Worm (Caenorhabditis elegans): ENCODE measurements around the gene F07C3.2.
A peak's percentile ranks its signal among the peaks of the same experiment; 100 is the strongest.

The F07C3.2 gene

DNA sequence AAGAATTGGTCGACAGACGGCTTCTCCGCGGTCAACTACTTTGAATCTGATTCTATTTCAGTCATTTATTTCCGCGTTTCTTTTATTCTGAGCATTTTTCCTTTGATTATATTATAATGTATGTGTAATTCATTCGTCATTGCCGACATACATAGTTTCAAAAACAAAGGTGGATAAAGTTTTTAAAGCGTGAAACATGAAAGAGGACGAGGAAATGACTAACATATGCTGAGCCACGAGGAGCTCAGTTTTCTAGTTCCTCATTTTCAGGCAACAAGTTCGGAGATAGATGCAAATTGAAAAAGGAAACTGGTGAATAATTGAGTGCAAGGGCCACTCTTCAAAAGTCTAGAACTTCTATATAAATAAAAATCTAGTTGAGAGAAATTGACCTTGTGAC lies 42.3 kb downstream of the F07C3.2 start:
- TF ChIP-seq zag-1 (tag; optimal IDR thresholded peaks at IDR 0.05) (no peak), ztf-11 (tag; optimal IDR thresholded peaks at IDR 0.05) (no peak), ceh-28 (tag; optimal IDR thresholded peaks at IDR 0.05) (no peak), ZK546.5 (tag; optimal IDR thresholded peaks at IDR 0.05) (no peak), nhr-23 (tag; optimal IDR thresholded peaks at IDR 0.05) (no peak), nhr-237 (tag; optimal IDR thresholded peaks at IDR 0.05) (no peak), nfya-1 (tag; optimal IDR thresholded peaks at IDR 0.05; ENCODE audit: insufficient read depth) (no peak), jun-1 (tag; optimal IDR thresholded peaks at IDR 0.05) (no peak), unc-62 (GFP tag; optimal IDR thresholded peaks at IDR 0.05) (no peak), fkh-2 (tag; optimal IDR thresholded peaks at IDR 0.05) (no peak), pha-4 (tag; optimal IDR thresholded peaks at IDR 0.05) (no peak), nhr-76 (tag; optimal IDR thresholded peaks at IDR 0.05) (no peak)

- TF ChIP-seq nfya-1 (tag; optimal IDR thresholded peaks at IDR 0.05; ENCODE audit: insufficient read depth) (peak; percentile 34), hmg-11 (tag; optimal IDR thresholded peaks at IDR 0.05) (no peak), mdl-1 (tag; optimal IDR thresholded peaks at IDR 0.05) (no peak), tbx-2 (tag; optimal IDR thresholded peaks at IDR 0.05) (no peak), aly-2 (tag; optimal IDR thresholded peaks at IDR 0.05) (no peak), ceh-82 (tag; optimal IDR thresholded peaks at IDR 0.05) (no peak), nhr-23 (tag; optimal IDR thresholded peaks at IDR 0.05) (no peak), fkh-10 (GFP tag; optimal IDR thresholded peaks at IDR 0.05) (no peak)
Observed at ce11 chrV:9270442-9270841, 44.5 kb downstream of the F07C3.2 start.

- TF ChIP-seq ceh-16 (tag; optimal IDR thresholded peaks at IDR 0.05) (no peak), R02D3.7 (tag; optimal IDR thresholded peaks at IDR 0.05) (no peak), sea-2 (GFP tag; optimal IDR thresholded peaks at IDR 0.05) (no peak), nhr-76 (tag; optimal IDR thresholded peaks at IDR 0.05) (no peak), nhr-67 (tag; optimal IDR thresholded peaks at IDR 0.05) (no peak), nhr-23 (tag; optimal IDR thresholded peaks at IDR 0.05) (no peak), nhr-237 (tag; optimal IDR thresholded peaks at IDR 0.05) (no peak), ceh-82 (tag; optimal IDR thresholded peaks at IDR 0.05) (no peak), snpc-4 (tag; optimal IDR thresholded peaks at IDR 0.05) (no peak), tbx-2 (tag; optimal IDR thresholded peaks at IDR 0.05) (no peak), pha-4 (tag; optimal IDR thresholded peaks at IDR 0.05) (no peak), skn-1 (tag; optimal IDR thresholded peaks at IDR 0.05) (no peak), egl-5 (tag; optimal IDR thresholded peaks at IDR 0.05) (no peak), elt-2 (tag; optimal IDR thresholded peaks at IDR 0.05) (no peak), zag-1 (tag; optimal IDR thresholded peaks at IDR 0.05) (no peak), fos-1 (tag; optimal IDR thresholded peaks at IDR 0.05) (no peak), nhr-12 (tag; optimal IDR thresholded peaks at IDR 0.05) (no peak)
Observed at ce11 chrV:9271835-9272234, 45.9 kb downstream of the F07C3.2 start.

ce11 chrV:9272624-9273023 lies 46.7 kb downstream of the F07C3.2 start:
- no peak for TF ChIP-seq nhr-237 (tag; optimal IDR thresholded peaks at IDR 0.05)
- no peak for TF ChIP-seq mml-1 (tag; optimal IDR thresholded peaks at IDR 0.05)
- TF ChIP-seq fos-1 (tag; optimal IDR thresholded peaks at IDR 0.05), result no peak
- no peak for TF ChIP-seq ztf-11 (tag; optimal IDR thresholded peaks at IDR 0.05)
- TF ChIP-seq lin-39 (tag; optimal IDR thresholded peaks at IDR 0.05), result no peak
- no peak for TF ChIP-seq nhr-11 (tag; optimal IDR thresholded peaks at IDR 0.05)
- no peak for TF ChIP-seq ama-1 (optimal IDR thresholded peaks at IDR 0.05)
- no peak for TF ChIP-seq sea-2 (GFP tag; optimal IDR thresholded peaks at IDR 0.05)
- no peak for TF ChIP-seq egl-5 (tag; optimal IDR thresholded peaks at IDR 0.05)
- no peak for TF ChIP-seq nhr-43 (tag; optimal IDR thresholded peaks at IDR 0.05; ENCODE audit: poor library complexity, severe bottlenecking)

ce11 chrV:9273587-9273986 lies 47.7 kb downstream of the F07C3.2 start:
- TF ChIP-seq egl-27 (tag; optimal IDR thresholded peaks at IDR 0.05), result peak; percentile 21
- peak; percentile 59 for TF ChIP-seq ceh-28 (tag; optimal IDR thresholded peaks at IDR 0.05)
- TF ChIP-seq nhr-237 (tag; optimal IDR thresholded peaks at IDR 0.05), result no peak
- no peak for TF ChIP-seq nhr-11 (tag; optimal IDR thresholded peaks at IDR 0.05)
- TF ChIP-seq nhr-23 (tag; optimal IDR thresholded peaks at IDR 0.05), result no peak
- TF ChIP-seq eor-1 (tag; optimal IDR thresholded peaks at IDR 0.05), result no peak
- no peak for TF ChIP-seq ama-1 (optimal IDR thresholded peaks at IDR 0.05)
- TF ChIP-seq R02D3.7 (tag; optimal IDR thresholded peaks at IDR 0.05), result peak; percentile 9
- peak; percentile 95 for TF ChIP-seq lin-39 (tag; optimal IDR thresholded peaks at IDR 0.05)
- TF ChIP-seq elt-1 (tag; optimal IDR thresholded peaks at IDR 0.05), result no peak
- TF ChIP-seq pha-4 (tag; optimal IDR thresholded peaks at IDR 0.05), result peak; percentile 33
- peak; percentile 45 for TF ChIP-seq lin-15B (tag; optimal IDR thresholded peaks at IDR 0.05)
- TF ChIP-seq nfya-1 (tag; optimal IDR thresholded peaks at IDR 0.05; ENCODE audit: insufficient read depth), result peak; percentile 70
- no peak for TF ChIP-seq zag-1 (tag; optimal IDR thresholded peaks at IDR 0.05)
- peak; percentile 31 for TF ChIP-seq tbx-2 (tag; optimal IDR thresholded peaks at IDR 0.05)
- TF ChIP-seq ceh-16 (tag; optimal IDR thresholded peaks at IDR 0.05), result no peak
- peak; percentile 53 for TF ChIP-seq unc-62 (GFP tag; optimal IDR thresholded peaks at IDR 0.05)
- TF ChIP-seq fkh-10 (GFP tag; optimal IDR thresholded peaks at IDR 0.05), result peak; percentile 46
- TF ChIP-seq ceh-82 (tag; optimal IDR thresholded peaks at IDR 0.05), result no peak
- TF ChIP-seq mdl-1 (tag; optimal IDR thresholded peaks at IDR 0.05), result no peak
- TF ChIP-seq snpc-4 (tag; optimal IDR thresholded peaks at IDR 0.05), result peak; percentile 45
- no peak for TF ChIP-seq ZK546.5 (tag; optimal IDR thresholded peaks at IDR 0.05)
- TF ChIP-seq ceh-9 (tag; optimal IDR thresholded peaks at IDR 0.05), result no peak
- TF ChIP-seq pqm-1 (tag; optimal IDR thresholded peaks at IDR 0.05), result no peak
- peak; percentile 40 for TF ChIP-seq nhr-43 (tag; optimal IDR thresholded peaks at IDR 0.05; ENCODE audit: poor library complexity, severe bottlenecking)
- TF ChIP-seq aly-2 (tag; optimal IDR thresholded peaks at IDR 0.05), result no peak
- peak; percentile 8 for TF ChIP-seq egl-5 (tag; optimal IDR thresholded peaks at IDR 0.05)
- peak; percentile 79 for TF ChIP-seq hmg-11 (tag; optimal IDR thresholded peaks at IDR 0.05)

Measured in whole organism, L3 larva.